Worm (Caenorhabditis elegans): ENCODE measurements around the gene fmo-3.

ce11 chrIII:10671894-10672293 lies 22.6 kb upstream of the fmo-3 start:
- TF ChIP-seq pha-4 (tag; optimal IDR thresholded peaks at IDR 0.05) = no peak
- no peak for TF ChIP-seq sptf-1 (tag; optimal IDR thresholded peaks at IDR 0.05)
- TF ChIP-seq nhr-237 (tag; optimal IDR thresholded peaks at IDR 0.05) = no peak
- no peak for TF ChIP-seq lin-13 (tag; optimal IDR thresholded peaks at IDR 0.05)

Measured in whole organism, mixed stage, embryonic.